Worm (Caenorhabditis elegans) whole organism, early embryonic: ENCODE data around the gene jamp-1.
"Not testable (repeated sequence)": the region's sequence is repeated elsewhere in the genome, so short reads cannot be mapped to it uniquely, and the experiment has no call there.

Experiments used
- B0310.2 ChIP-seq: sonication (generic microtip); optimal IDR thresholded peaks from 2 replicates; lab custom pipeline; 2016; ENCODE audit warnings: mild to moderate bottlenecking, missing genetic modification characterization, missing compliant biosample characterization
- F13C5.2 ChIP-seq: sonication (generic microtip); optimal IDR thresholded peaks from 2 replicates; lab custom pipeline; 2017; ENCODE audit warnings: mild to moderate bottlenecking, missing genetic modification characterization, inconsistent platforms, missing compliant biosample characterization
- aly-1 ChIP-seq: sonication (generic microtip); optimal IDR thresholded peaks from 2 replicates; lab custom pipeline; 2016; ENCODE audit warnings: missing genetic modification characterization, missing compliant biosample characterization
- ama-1 ChIP-seq: fragments of 150-350 bp; optimal IDR thresholded peaks from 2 replicates; lab custom pipeline; 2014
- ceh-13 ChIP-seq: fragments of 200-800 bp; sonication (Bioruptor generic); optimal IDR thresholded peaks from 2 replicates; lab custom pipeline; 2018; ENCODE audit warnings: mild to moderate bottlenecking, missing genetic modification characterization, missing compliant biosample characterization
- ceh-36 ChIP-seq: sonication (generic microtip); optimal IDR thresholded peaks from 2 replicates; lab custom pipeline; 2016; ENCODE audit warnings: missing genetic modification characterization, inconsistent platforms, missing compliant biosample characterization
- ets-7 ChIP-seq: sonication (generic microtip); optimal IDR thresholded peaks from 2 replicates; lab custom pipeline; 2016; ENCODE audit warnings: missing genotype, missing genetic modification characterization, missing compliant biosample characterization
- flt-1 ChIP-seq: fragments of 200-800 bp; sonication (Bioruptor generic); IDR thresholded peaks from 2 replicates; pipeline ENCODE4 v1.3.6; 2022; ENCODE audit warnings: missing genetic modification characterization, missing compliant biosample characterization
- hmbx-1 ChIP-seq: sonication (generic microtip); optimal IDR thresholded peaks from 2 replicates; lab custom pipeline; 2016; ENCODE audit warnings: mild to moderate bottlenecking, missing genetic modification characterization, missing compliant biosample characterization
- hmg-4 ChIP-seq: fragments of 200-800 bp; sonication (Bioruptor generic); optimal IDR thresholded peaks from 2 replicates; lab custom pipeline; 2018; ENCODE audit warnings: mild to moderate bottlenecking, missing genetic modification characterization, missing compliant biosample characterization
- hnd-1 ChIP-seq: sonication (generic microtip); optimal IDR thresholded peaks from 2 replicates; lab custom pipeline; 2016; ENCODE audit warnings: missing genetic modification characterization, missing compliant biosample characterization
- pes-1 ChIP-seq: fragments of 200-800 bp; sonication (Bioruptor generic); IDR thresholded peaks from 2 replicates; pipeline ENCODE4 v1.3.6; 2022; ENCODE audit warnings: missing genetic modification reagents, missing genetic modification characterization, missing compliant biosample characterization
- scrt-1 ChIP-seq: fragments of 200-800 bp; sonication (Bioruptor generic); IDR thresholded peaks from 2 replicates; pipeline ENCODE4 v1.3.6; 2022; ENCODE audit warnings: missing genetic modification characterization, missing compliant biosample characterization
- sea-1 ChIP-seq: fragments of 200-800 bp; sonication (Bioruptor generic); conservative IDR thresholded peaks from 2 replicates; pipeline ENCODE4 v1.3.6; 2022; ENCODE audit warnings: missing genetic modification characterization, missing compliant biosample characterization
- tbx-11 ChIP-seq: fragments of 200-800 bp; sonication (Bioruptor generic); IDR thresholded peaks from 2 replicates; pipeline ENCODE4 v1.3.6; 2022; ENCODE audit warnings: missing genetic modification characterization, missing compliant biosample characterization
- tbx-37 ChIP-seq: fragments of 200-800 bp; sonication (Bioruptor generic); conservative IDR thresholded peaks from 2 replicates; pipeline ENCODE4 v1.3.6; 2022; ENCODE audit warnings: missing genetic modification reagents, missing genetic modification characterization, missing compliant biosample characterization
- tra-4 ChIP-seq: sonication (generic microtip); optimal IDR thresholded peaks from 2 replicates; lab custom pipeline; 2017; ENCODE audit warnings: missing genetic modification characterization, missing compliant biosample characterization

The jamp-1 gene

ce11 chrV:6043275-6044271, 7.5 kb downstream of the jamp-1 start, which contains the start of gene cpi-2:
Gene cpi-2, plus strand, starts transcription at chrV:6044062.
- TF ChIP-seq F13C5.2, result peak; percentile 56
- no peak for TF ChIP-seq tbx-11 (GFP tag; lab: Robert Waterston, UW)

- TF ChIP-seq flt-1 (GFP tag; lab: Robert Waterston, UW), result no peak
- no peak for TF ChIP-seq scrt-1
Measured at ce11 chrV:6041375-6041774, 9.7 kb downstream of the jamp-1 start, which contains the start of gene R01B10.2. Gene R01B10.2, minus strand, starts transcription at chrV:6041475.

ce11 chrV:6038405-6039151, 12.5 kb downstream of the jamp-1 start, which contains the start of gene F29G9.1:
Gene F29G9.1, plus strand, starts transcription at chrV:6039101.
- not testable (repeated sequence) for TF ChIP-seq B0310.2 (tag; lab: Kevin White, UChicago); hmbx-1 (tag; lab: Kevin White, UChicago); sea-1

ce11 chrV:6036547-6036946, 14.5 kb downstream of the jamp-1 start:
- TF ChIP-seq pes-1 (GFP tag; lab: Robert Waterston, UW) (no peak), tra-4 (tag; lab: Kevin White, UChicago) (no peak), hnd-1 (tag; lab: Kevin White, UChicago) (no peak), ets-7 (tag; lab: Kevin White, UChicago) (no peak), tbx-37 (GFP tag; lab: Robert Waterston, UW) (no peak), flt-1 (GFP tag; lab: Robert Waterston, UW) (no peak), ceh-13 (no peak)

ce11 chrV:6034714-6035113, 16.3 kb downstream of the jamp-1 start, which contains the start of gene dhs-17:
Gene dhs-17, minus strand, starts transcription at chrV:6034814.
- no peak for TF ChIP-seq hmbx-1 (tag; lab: Kevin White, UChicago)
- no peak for TF ChIP-seq hmg-4 (GFP tag; lab: Kevin White, UChicago)
- TF ChIP-seq tbx-37 (GFP tag; lab: Robert Waterston, UW), result no peak
- TF ChIP-seq tra-4 (tag; lab: Kevin White, UChicago), result no peak
- TF ChIP-seq hnd-1 (tag; lab: Kevin White, UChicago), result no peak
- no peak for TF ChIP-seq B0310.2 (tag; lab: Kevin White, UChicago)
- TF ChIP-seq sea-1, result no peak
- no peak for TF ChIP-seq scrt-1
- no peak for TF ChIP-seq flt-1 (GFP tag; lab: Robert Waterston, UW)

ce11 chrV:6033512-6033911, 17.5 kb downstream of the jamp-1 start:
- no peak for TF ChIP-seq ceh-13
- no peak for TF ChIP-seq hmbx-1 (tag; lab: Kevin White, UChicago)
- TF ChIP-seq tbx-37 (GFP tag; lab: Robert Waterston, UW), result no peak
- TF ChIP-seq B0310.2 (tag; lab: Kevin White, UChicago), result no peak
- no peak for TF ChIP-seq sea-1
- no peak for TF ChIP-seq tra-4 (tag; lab: Kevin White, UChicago)
- no peak for TF ChIP-seq aly-1
- TF ChIP-seq hmg-4 (GFP tag; lab: Kevin White, UChicago), result no peak
- no peak for TF ChIP-seq tbx-11 (GFP tag; lab: Robert Waterston, UW)
- TF ChIP-seq F13C5.2, result no peak
- TF ChIP-seq hnd-1 (tag; lab: Kevin White, UChicago), result no peak
- TF ChIP-seq ama-1 (lab: Kevin White, UChicago), result no peak
- TF ChIP-seq scrt-1, result no peak
- TF ChIP-seq ceh-36, result no peak
- TF ChIP-seq flt-1 (GFP tag; lab: Robert Waterston, UW), result no peak
- no peak for TF ChIP-seq pes-1 (GFP tag; lab: Robert Waterston, UW)
- TF ChIP-seq ets-7 (tag; lab: Kevin White, UChicago), result no peak

ce11 chrV:6031585-6031984, 19.5 kb downstream of the jamp-1 start:
- TF ChIP-seq sea-1 (no peak), hnd-1 (tag; lab: Kevin White, UChicago) (no peak), B0310.2 (tag; lab: Kevin White, UChicago) (no peak), tbx-37 (GFP tag; lab: Robert Waterston, UW) (no peak), tra-4 (tag; lab: Kevin White, UChicago) (no peak), tbx-11 (GFP tag; lab: Robert Waterston, UW) (no peak), aly-1 (no peak), hmg-4 (GFP tag; lab: Kevin White, UChicago) (no peak), flt-1 (GFP tag; lab: Robert Waterston, UW) (no peak), scrt-1 (no peak), hmbx-1 (tag; lab: Kevin White, UChicago) (no peak), ets-7 (tag; lab: Kevin White, UChicago) (no peak), ama-1 (lab: Kevin White, UChicago) (no peak)
